Worm (Caenorhabditis elegans) whole organism, midembryonic: ENCODE data around the gene fcmt-1.

Source experiments
- T22C8.4 ChIP-seq: fragments of 200-800 bp; sonication (Bioruptor generic); IDR thresholded peaks from 2 replicates; pipeline ENCODE4 v1.3.6; 2022; ENCODE audit warnings: missing genetic modification characterization, missing compliant biosample characterization
- med-1 ChIP-seq: sonication (generic microtip); optimal IDR thresholded peaks from 2 replicates; lab custom pipeline; 2017; ENCODE audit warnings: missing genetic modification characterization, mild to moderate bottlenecking, missing compliant biosample characterization, antibody characterized with exemption, missing genetic modification reagents; ENCODE audit not compliant: insufficient read depth
- tab-1 ChIP-seq: fragments of 200-800 bp; sonication (Bioruptor generic); IDR thresholded peaks from 2 replicates; pipeline ENCODE4 v1.3.6; 2022; ENCODE audit warnings: missing genetic modification characterization, missing compliant biosample characterization

DNA sequence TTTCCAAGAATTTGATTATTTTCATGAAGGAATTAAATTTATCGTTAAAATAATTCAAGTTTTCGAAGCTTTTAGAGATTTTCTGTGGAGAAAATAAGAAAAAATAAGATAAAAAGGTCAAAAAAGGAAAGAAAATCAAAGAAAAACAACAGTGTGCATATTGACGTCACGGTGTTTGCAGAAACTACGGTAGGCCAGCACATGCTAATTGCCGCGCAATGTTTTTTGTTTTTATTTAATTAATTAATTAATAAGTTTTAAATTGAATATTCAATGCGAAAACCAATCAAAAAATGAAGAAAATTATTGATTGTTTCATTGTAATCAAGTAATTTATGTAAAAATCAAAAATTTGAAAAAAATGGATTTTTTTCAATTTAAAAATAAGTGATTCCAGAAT, 38.5 kb upstream of the fcmt-1 start:
- TF ChIP-seq med-1 (GFP tag; lab: Kevin White, UChicago) (no peak), tab-1 (GFP tag; lab: Robert Waterston, UW) (no peak), T22C8.4 (GFP tag; lab: Robert Waterston, UW) (no peak)
